Fruit fly (Drosophila melanogaster): ENCODE results near the gene MKP-4.

MKP-4 gene

DNA sequence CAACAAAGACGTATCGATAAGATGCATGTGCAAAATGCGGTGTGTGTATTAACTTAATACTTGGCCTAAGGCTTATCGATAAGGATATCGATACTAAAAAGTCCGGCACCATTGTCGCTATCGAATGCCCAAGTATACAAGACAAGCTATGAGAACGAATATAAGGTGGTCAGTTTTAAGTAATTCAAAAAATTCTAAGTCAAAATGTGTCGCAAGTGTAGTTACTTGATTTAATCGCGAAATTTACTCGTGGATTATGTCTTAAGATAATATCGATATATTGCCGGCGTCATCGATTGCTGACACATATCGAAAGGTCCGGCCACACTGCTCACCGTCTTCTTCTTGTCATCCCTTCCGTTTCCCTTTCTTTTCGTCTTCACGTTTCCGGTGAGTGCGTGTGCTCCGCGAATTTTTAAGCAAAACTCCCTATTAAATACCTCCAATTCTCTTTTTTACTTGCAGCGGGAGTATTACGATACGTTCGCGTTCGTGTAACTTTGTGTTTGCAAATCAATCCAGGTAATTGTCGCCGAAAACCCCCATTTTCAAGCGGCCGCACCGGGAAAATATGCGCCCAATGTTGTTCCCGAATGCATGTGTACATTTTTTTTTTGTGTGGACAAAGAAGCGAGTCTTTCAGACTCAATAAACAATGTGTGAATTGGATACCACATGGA is 25.1 kb upstream of the MKP-4 start, which contains the start of gene RpS10b (continued):
- peak; percentile 91 for TF ChIP-seq CG2875 (GFP tag; optimal IDR thresholded peaks at IDR 0.05)
- TF ChIP-seq CG14965 (GFP tag; optimal IDR thresholded peaks at IDR 0.05; ENCODE audit: borderline replicate concordance): peak; percentile 68
- peak; percentile 85 for TF ChIP-seq dmrt11E (tag; optimal IDR thresholded peaks at IDR 0.05)
- TF ChIP-seq CG15601 (tag; optimal IDR thresholded peaks at IDR 0.05): peak; percentile 83
- no peak for TF ChIP-seq cas (GFP tag; IDR thresholded peaks at IDR 0.05)
- TF ChIP-seq CG10431 (GFP tag; optimal IDR thresholded peaks at IDR 0.05): peak; percentile 96
- TF ChIP-seq Elba2 (GFP tag; optimal IDR thresholded peaks at IDR 0.05): peak; percentile 86
- TF ChIP-seq hb (GFP tag; IDR thresholded peaks at IDR 0.05; ENCODE audit: partially characterized antibody): peak; percentile 93
- peak; percentile 47 for TF ChIP-seq jing (GFP tag; optimal IDR thresholded peaks at IDR 0.05)
- TF ChIP-seq lab (GFP tag; optimal IDR thresholded peaks at IDR 0.05): peak; percentile 96
- peak; percentile 67 for TF ChIP-seq CG7928 (GFP tag; optimal IDR thresholded peaks at IDR 0.05)
- peak in 1 of 2 experiments; percentile 50 for TF ChIP-seq Hr78 (GFP tag; optimal IDR thresholded peaks at IDR 0.05)
- peak; percentile 62; the same call in 1 of the 2 replicates for TF ChIP-seq CG11696 (GFP tag; IDR thresholded peaks at IDR 0.05)
- TF ChIP-seq Nf-YA (GFP tag; IDR thresholded peaks at IDR 0.05): peak; percentile 70
- peak; percentile 79 for TF ChIP-seq CG7556 (GFP tag; optimal IDR thresholded peaks at IDR 0.05)
- peak; percentile 71 for TF ChIP-seq lbe (GFP tag; optimal IDR thresholded peaks at IDR 0.05)
- TF ChIP-seq klu (GFP tag; IDR thresholded peaks at IDR 0.05): peak; percentile 17; the same call in 1 of the 2 replicates
- TF ChIP-seq CG33213 (GFP tag; optimal IDR thresholded peaks at IDR 0.05): peak; percentile 87
- TF ChIP-seq CG1529 (GFP tag; optimal IDR thresholded peaks at IDR 0.05): peak; percentile 84
- TF ChIP-seq phol (tag; optimal IDR thresholded peaks at IDR 0.05): peak; percentile 88
- peak; percentile 56 for TF ChIP-seq D (optimal IDR thresholded peaks at IDR 0.05)
- TF ChIP-seq D (GFP tag; optimal IDR thresholded peaks at IDR 0.05): peak; percentile 90
- TF ChIP-seq al (GFP tag; IDR thresholded peaks at IDR 0.05): peak; percentile 63
- peak; percentile 92 for TF ChIP-seq repo (GFP tag; optimal IDR thresholded peaks at IDR 0.05)
- TF ChIP-seq CG10979 (tag; optimal IDR thresholded peaks at IDR 0.05): peak; percentile 77
- TF ChIP-seq CG9797 (GFP tag; optimal IDR thresholded peaks at IDR 0.05): peak; percentile 86
- TF ChIP-seq Hr39 (optimal IDR thresholded peaks at IDR 0.05): no peak
- TF ChIP-seq ken (GFP tag; IDR thresholded peaks at IDR 0.05): peak; percentile 67
- TF ChIP-seq ewg (GFP tag; optimal IDR thresholded peaks at IDR 0.05): peak; percentile 84
- no peak for TF ChIP-seq aop (GFP tag; IDR thresholded peaks at IDR 0.05)
- TF ChIP-seq CG16779 (GFP tag; IDR thresholded peaks at IDR 0.05): peak; percentile 67; the same call in 1 of the 2 replicates
- peak; percentile 90 for TF ChIP-seq sna (GFP tag; IDR thresholded peaks at IDR 0.05; ENCODE audit: partially characterized antibody)
- TF ChIP-seq Hr51 (GFP tag; optimal IDR thresholded peaks at IDR 0.05): peak; percentile 78
- TF ChIP-seq CG6689 (GFP tag; IDR thresholded peaks at IDR 0.05): peak; percentile 70
- TF ChIP-seq wor (GFP tag; IDR thresholded peaks at IDR 0.05): peak; percentile 50
- peak; percentile 77 for TF ChIP-seq CG3995 (GFP tag; optimal IDR thresholded peaks at IDR 0.05)
- TF ChIP-seq Ravus (GFP tag; IDR thresholded peaks at IDR 0.05): no peak
- TF ChIP-seq Bdp1 (GFP tag; optimal IDR thresholded peaks at IDR 0.05): peak; percentile 80
- peak; percentile 65 for TF ChIP-seq lmd (GFP tag; IDR thresholded peaks at IDR 0.05)
- TF ChIP-seq Pdp1 (GFP tag; optimal IDR thresholded peaks at IDR 0.05): peak; percentile 48 to 79
- peak; percentile 97 for TF ChIP-seq caup (GFP tag; optimal IDR thresholded peaks at IDR 0.05; ENCODE audit: severe bottlenecking)
- TF ChIP-seq tll (GFP tag; optimal IDR thresholded peaks at IDR 0.05): peak; percentile 31 to 38
- TF ChIP-seq her (GFP tag; optimal IDR thresholded peaks at IDR 0.05): peak; percentile 84
- TF ChIP-seq Sin3A (optimal IDR thresholded peaks at IDR 0.05): peak; percentile 99
- no peak for TF ChIP-seq CG11093 (GFP tag; IDR thresholded peaks at IDR 0.05)
- TF ChIP-seq CG14710 (tag; optimal IDR thresholded peaks at IDR 0.05): peak; percentile 93
- peak; percentile 80 for TF ChIP-seq HmgD (GFP tag; optimal IDR thresholded peaks at IDR 0.05)
- peak; percentile 55 for TF ChIP-seq CG9932 (GFP tag; IDR thresholded peaks at IDR 0.05)
- TF ChIP-seq ab (GFP tag; optimal IDR thresholded peaks at IDR 0.05): no peak

Data from whole organism, embryonic.